Worm (Caenorhabditis elegans): ENCODE data around the gene F45E6.1.

ce11 chrX:12439998-12440722 lies 37.1 kb downstream of the F45E6.1 start:
- TF ChIP-seq sea-1 (GFP tag; conservative IDR thresholded peaks at IDR 0.05) = no peak
- TF ChIP-seq tbx-11 (GFP tag; IDR thresholded peaks at IDR 0.05) = no peak
- no peak for TF ChIP-seq ama-1 (optimal IDR thresholded peaks at IDR 0.05)
- no peak for TF ChIP-seq pes-1 (GFP tag; IDR thresholded peaks at IDR 0.05)
- no peak for TF ChIP-seq hnd-1 (tag; optimal IDR thresholded peaks at IDR 0.05)
- TF ChIP-seq tra-4 (tag; optimal IDR thresholded peaks at IDR 0.05) = no peak
- no peak for TF ChIP-seq hmg-4 (GFP tag; optimal IDR thresholded peaks at IDR 0.05)
- TF ChIP-seq flt-1 (GFP tag; IDR thresholded peaks at IDR 0.05) = no peak
